Fruit fly (Drosophila melanogaster) whole organism, embryonic: ENCODE data around the gene CG7332.

ENCODE experiments used
- CG10147 ChIP-seq: fragments of 200-800 bp; sonication (Bioruptor generic); optimal IDR thresholded peaks from 2 replicates; lab custom pipeline; 2019; ENCODE audit warnings: missing biosample characterization, mild to moderate bottlenecking, missing genetic modification characterization, moderate library complexity
- CG10274 ChIP-seq: fragments of 200-800 bp; sonication (Bioruptor generic); optimal IDR thresholded peaks from 3 replicates; lab custom pipeline; 2017; ENCODE audit warnings: missing biosample characterization, mild to moderate bottlenecking, missing genetic modification characterization
- CG10543 ChIP-seq: fragments of 200-800 bp; sonication (Bioruptor generic); optimal IDR thresholded peaks from 3 replicates; lab custom pipeline; 2017; ENCODE audit warnings: missing biosample characterization, mild to moderate bottlenecking, missing genetic modification characterization, moderate library complexity
- CG13624 ChIP-seq: fragments of 200-800 bp; sonication (Bioruptor generic); optimal IDR thresholded peaks from 2 replicates; lab custom pipeline; 2016; ENCODE audit warnings: missing biosample characterization, missing genetic modification characterization
- CG13894 ChIP-seq: fragments of 200-800 bp; sonication (Bioruptor generic); optimal IDR thresholded peaks from 3 replicates; lab custom pipeline; 2018; ENCODE audit warnings: missing biosample characterization, mild to moderate bottlenecking, missing genetic modification characterization, moderate library complexity
- CG14667 ChIP-seq: fragments of 200-800 bp; sonication (Bioruptor generic); IDR thresholded peaks from 2 replicates; pipeline ENCODE4 v1.3.6; 2022; ENCODE audit warnings: missing biosample characterization, missing genetic modification characterization
- CG15269 ChIP-seq: fragments of 200-800 bp; sonication (Bioruptor generic); optimal IDR thresholded peaks from 2 replicates; lab custom pipeline; 2018; ENCODE audit warnings: missing biosample characterization, mild to moderate bottlenecking, missing genetic modification characterization, moderate library complexity
- CG17328 ChIP-seq: fragments of 200-800 bp; sonication (Bioruptor generic); IDR thresholded peaks from 2 replicates; pipeline ENCODE4 v1.3.6; 2022; ENCODE audit warnings: missing biosample characterization, missing genetic modification characterization
- CG1832 ChIP-seq: fragments of 200-800 bp; sonication (Bioruptor generic); optimal IDR thresholded peaks from 2 replicates; lab custom pipeline; 2017; ENCODE audit warnings: missing biosample characterization, mild to moderate bottlenecking, missing genetic modification characterization, inconsistent platforms
- CG18599 ChIP-seq: fragments of 200-800 bp; sonication (Bioruptor generic); optimal IDR thresholded peaks from 3 replicates; lab custom pipeline; 2017; ENCODE audit warnings: missing biosample characterization, missing genetic modification characterization, mild to moderate bottlenecking, moderate library complexity, missing genetic modification reagents
- CG30020 ChIP-seq: fragments of 200-800 bp; optimal IDR thresholded peaks from 2 replicates; lab custom pipeline; 2019; ENCODE audit warnings: missing biosample characterization, mild to moderate bottlenecking, missing genetic modification characterization, moderate library complexity
- CG31441 ChIP-seq: fragments of 200-800 bp; sonication (Bioruptor generic); IDR thresholded peaks from 2 replicates; pipeline ENCODE4 v1.3.6; 2022; ENCODE audit warnings: missing biosample characterization, missing genetic modification characterization
- CG3281 ChIP-seq: fragments of 200-800 bp; sonication (Bioruptor generic); optimal IDR thresholded peaks from 3 replicates; lab custom pipeline; 2017; ENCODE audit warnings: missing biosample characterization, mild to moderate bottlenecking, missing genetic modification characterization
- CG34376 ChIP-seq: fragments of 200-800 bp; sonication (Bioruptor generic); optimal IDR thresholded peaks from 2 replicates; lab custom pipeline; 2018; ENCODE audit warnings: missing biosample characterization, mild to moderate bottlenecking, missing genetic modification characterization
- CG4328 ChIP-seq: fragments of 200-800 bp; sonication (Bioruptor generic); optimal IDR thresholded peaks from 3 replicates; lab custom pipeline; 2017; ENCODE audit warnings: missing biosample characterization, missing genetic modification reagents, missing genetic modification characterization
- CG43689 ChIP-seq: fragments of 200-800 bp; sonication (Bioruptor generic); IDR thresholded peaks from 2 replicates; pipeline ENCODE4 v1.3.6; 2022; ENCODE audit warnings: missing biosample characterization, missing genetic modification characterization
- CG4854 ChIP-seq: fragments of 200-800 bp; sonication (Bioruptor generic); optimal IDR thresholded peaks from 2 replicates; lab custom pipeline; 2016; ENCODE audit warnings: missing biosample characterization, missing genetic modification characterization, inconsistent platforms
- CG6175 ChIP-seq: fragments of 200-800 bp; sonication (Bioruptor generic); IDR thresholded peaks from 3 replicates; pipeline ENCODE4 v1.3.6; 2022; ENCODE audit warnings: missing biosample characterization, missing genetic modification characterization
- CG7271 ChIP-seq: fragments of 200-800 bp; sonication (Bioruptor generic); optimal IDR thresholded peaks from 2 replicates; lab custom pipeline; 2018; ENCODE audit warnings: missing biosample characterization, mild to moderate bottlenecking, missing genetic modification characterization, moderate library complexity
- CG8478 ChIP-seq: fragments of >200 bp; optimal IDR thresholded peaks from 2 replicates; lab custom pipeline; 2018
- CG9215 ChIP-seq: fragments of 200-800 bp; sonication (Bioruptor generic); IDR thresholded peaks from 2 replicates; pipeline ENCODE4 v1.3.6; 2022; ENCODE audit warnings: missing biosample characterization, missing genetic modification characterization
- CG9876 ChIP-seq: fragments of 200-800 bp; sonication (Bioruptor generic); optimal IDR thresholded peaks from 2 replicates; lab custom pipeline; 2016; ENCODE audit warnings: missing biosample characterization, missing genetic modification characterization
- CoRest ChIP-seq: fragments of 200-800 bp; sonication (Bioruptor generic); optimal IDR thresholded peaks from 3 replicates; lab custom pipeline; 2018; ENCODE audit warnings: missing biosample characterization, mild to moderate bottlenecking, missing genetic modification characterization, moderate library complexity
- Dip3 ChIP-seq: fragments of 200-800 bp; sonication (Bioruptor generic); optimal IDR thresholded peaks from 3 replicates; lab custom pipeline; 2016; ENCODE audit warnings: missing biosample characterization, missing genetic modification characterization
- Ets97D ChIP-seq: fragments of 200-800 bp; sonication (Bioruptor generic); optimal IDR thresholded peaks from 3 replicates; lab custom pipeline; 2016; ENCODE audit warnings: missing biosample characterization, missing genetic modification characterization
- Gsc ChIP-seq: fragments of 200-800 bp; sonication (Bioruptor generic); IDR thresholded peaks from 2 replicates; pipeline ENCODE4 v1.3.6; 2022; ENCODE audit warnings: missing biosample characterization, missing genetic modification characterization
- Hand ChIP-seq: fragments of 200-800 bp; sonication (Bioruptor generic); optimal IDR thresholded peaks from 2 replicates; lab custom pipeline; 2017; ENCODE audit warnings: mild to moderate bottlenecking, missing biosample characterization, missing genetic modification reagents, missing genetic modification characterization
- Hr51 ChIP-seq, 2 experiments: fragments of 200-800 bp; sonication (Bioruptor generic); optimal IDR thresholded peaks; 2 replicates in 1 of 2; 3 replicates in 1 of 2; lab custom pipeline; 2016 to 2018; ENCODE audit warnings: missing biosample characterization in 2 of 2, missing genetic modification characterization in 2 of 2, mild to moderate bottlenecking in 1 of 2, moderate library complexity in 1 of 2
- Kr ChIP-seq: fragments of 200-800 bp; sonication (Bioruptor generic); optimal IDR thresholded peaks from 2 replicates; lab custom pipeline; 2017; ENCODE audit warnings: missing biosample characterization, mild to moderate bottlenecking, missing genetic modification characterization
- Med ChIP-seq: fragments of 200-800 bp; sonication (Bioruptor generic); peaks from one replicate; lab custom pipeline; 2016; ENCODE audit warnings: missing biosample characterization, missing genetic modification characterization, mild to moderate bottlenecking, inconsistent platforms, moderate library complexity
- NFAT ChIP-seq: fragments of 200-800 bp; sonication (Bioruptor generic); IDR thresholded peaks from 2 replicates; pipeline ENCODE4 v1.3.6; 2022; ENCODE audit warnings: missing biosample characterization, missing genetic modification characterization
- Usf ChIP-seq: fragments of 200-800 bp; sonication (Bioruptor generic); optimal IDR thresholded peaks from 2 replicates; lab custom pipeline; 2017; ENCODE audit warnings: missing genotype, missing biosample characterization, missing genetic modification characterization
- Xbp1 ChIP-seq: fragments of 200-800 bp; sonication (Bioruptor generic); optimal IDR thresholded peaks from 3 replicates; lab custom pipeline; 2016; ENCODE audit warnings: missing biosample characterization, mild to moderate bottlenecking, missing genetic modification characterization
- caup ChIP-seq: fragments of 200-800 bp; sonication (Bioruptor generic); optimal IDR thresholded peaks from 3 replicates; lab custom pipeline; 2017; ENCODE audit warnings: missing biosample characterization, mild to moderate bottlenecking, missing genetic modification characterization, moderate library complexity; ENCODE audit not compliant: severe bottlenecking
- dmrt11E ChIP-seq: fragments of 200-800 bp; sonication (Bioruptor generic); optimal IDR thresholded peaks from 3 replicates; lab custom pipeline; 2018; ENCODE audit warnings: missing biosample characterization, mild to moderate bottlenecking, missing genetic modification characterization, moderate library complexity
- dysf ChIP-seq: fragments of 200-800 bp; sonication (Bioruptor generic); IDR thresholded peaks from 3 replicates; pipeline ENCODE4 v1.3.6; 2022; ENCODE audit warnings: missing biosample characterization, missing genetic modification characterization
- fd96Cb ChIP-seq: fragments of 200-800 bp; sonication (Bioruptor generic); optimal IDR thresholded peaks from 2 replicates; lab custom pipeline; 2018; ENCODE audit warnings: missing biosample characterization, mild to moderate bottlenecking, missing genetic modification characterization, moderate library complexity
- gsb ChIP-seq: fragments of 200-800 bp; sonication (Bioruptor generic); IDR thresholded peaks from 2 replicates; pipeline ENCODE4 v1.3.6; 2022; ENCODE audit warnings: missing biosample characterization, missing genetic modification characterization
- hkb ChIP-seq, 2 experiments: fragments of 200-800 bp in 1 of 2; fragments of >200 bp in 1 of 2; sonication (Bioruptor generic) in 1 of 2; IDR thresholded peaks in 1 of 2; optimal IDR thresholded peaks in 1 of 2; 2 replicates each; pipeline versions ENCODE4 v1.3.6 to Lab custom; 2017 to 2022; ENCODE audit warnings: missing biosample characterization in 1 of 2, missing genetic modification characterization in 1 of 2
- lab ChIP-seq: fragments of 200-800 bp; sonication (Bioruptor generic); optimal IDR thresholded peaks from 3 replicates; lab custom pipeline; 2017; ENCODE audit warnings: missing biosample characterization, missing genetic modification characterization, mild to moderate bottlenecking, moderate library complexity, missing genetic modification reagents
- nerfin-1 ChIP-seq: fragments of 200-800 bp; sonication (Bioruptor generic); optimal IDR thresholded peaks from 3 replicates; lab custom pipeline; 2019; ENCODE audit warnings: missing biosample characterization, mild to moderate bottlenecking, missing genetic modification characterization, moderate library complexity
- nom ChIP-seq: fragments of 200-800 bp; sonication (Bioruptor generic); optimal IDR thresholded peaks from 2 replicates; lab custom pipeline; 2017; ENCODE audit warnings: missing biosample characterization, missing genetic modification characterization, mild to moderate bottlenecking, moderate library complexity, missing genetic modification reagents
- sens ChIP-seq: fragments of 200-800 bp; sonication (Bioruptor generic); peaks from one replicate; lab custom pipeline; 2016; ENCODE audit warnings: missing biosample characterization, missing genetic modification characterization
- tap ChIP-seq: fragments of 200-800 bp; optimal IDR thresholded peaks from 3 replicates; lab custom pipeline; 2019; ENCODE audit warnings: missing biosample characterization, mild to moderate bottlenecking, missing genetic modification characterization, moderate library complexity
- tgo ChIP-seq: fragments of 200-800 bp; sonication (Bioruptor generic); IDR thresholded peaks from 3 replicates; pipeline ENCODE4 v1.3.6; 2022; ENCODE audit warnings: missing biosample characterization, missing genetic modification characterization
- tin ChIP-seq: fragments of 200-800 bp; sonication (Bioruptor generic); optimal IDR thresholded peaks from 3 replicates; lab custom pipeline; 2016; ENCODE audit warnings: missing biosample characterization, missing genetic modification characterization
- tup ChIP-seq: fragments of 200-800 bp; sonication (Bioruptor generic); optimal IDR thresholded peaks from 2 replicates; lab custom pipeline; 2016; ENCODE audit warnings: missing biosample characterization, mild to moderate bottlenecking, missing genetic modification characterization, moderate library complexity
- vvl ChIP-seq: fragments of 200-800 bp; sonication (Bioruptor generic); IDR thresholded peaks from 2 replicates; pipeline ENCODE4 v1.3.6; 2022; ENCODE audit warnings: missing biosample characterization, missing genetic modification characterization
- yki ChIP-seq: fragments of >200 bp; optimal IDR thresholded peaks from 3 replicates; lab custom pipeline; 2018

CG7332 gene

DNA sequence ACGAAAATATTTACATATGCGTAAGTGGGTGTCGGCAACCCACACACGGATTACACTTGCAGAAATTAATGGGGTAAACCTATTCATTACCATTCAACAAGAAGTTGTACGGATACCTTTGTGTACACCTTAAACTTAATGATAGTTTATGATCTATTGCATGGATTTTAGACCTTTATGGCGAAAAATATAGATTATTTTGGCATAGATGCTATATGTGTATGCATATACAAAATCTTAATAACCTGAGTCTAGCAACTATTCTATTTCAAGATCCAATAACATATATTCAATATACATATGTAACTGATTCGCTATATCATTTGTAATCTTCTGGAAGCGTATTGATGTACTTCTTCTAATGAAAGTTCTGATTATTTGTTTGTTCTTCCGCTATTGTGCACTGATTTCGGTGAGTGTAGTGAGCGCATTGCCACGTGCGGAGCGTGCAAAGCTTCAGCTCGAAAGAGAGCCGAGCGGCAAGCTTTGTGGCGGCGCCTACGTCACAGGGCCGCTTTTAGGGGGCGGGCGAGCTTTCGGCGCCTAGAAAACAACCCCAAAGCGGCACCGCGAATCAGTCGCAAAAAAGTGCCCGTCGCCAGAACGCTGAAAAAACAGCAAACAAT lies 15.6 kb downstream of the CG7332 start, which contains the start of gene CG7378 (continued):
- TF ChIP-seq Ets97D (GFP tag; lab: Kevin White, UChicago) (peak; percentile 25), CG4328 (GFP tag; lab: Kevin White, UChicago) (peak; percentile 23), CG31441 (GFP tag; lab: Robert Waterston, UW) (peak; percentile 47), CG10147 (GFP tag; lab: Kevin White, UChicago) (peak; percentile 61), caup (GFP tag; lab: Kevin White, UChicago) (peak; percentile 40), CG10274 (GFP tag; lab: Kevin White, UChicago) (peak; percentile 48), CG17328 (GFP tag; lab: Robert Waterston, UW) (no peak), gsb (GFP tag; lab: Robert Waterston, UW) (no peak), Med (peak; percentile 82), Hr51 (GFP tag; optimal IDR thresholded peaks at IDR 0.05; lab: Kevin White, UChicago) (peak in 1 of 2 experiments; percentile 44), tap (no peak), CG34376 (GFP tag; lab: Kevin White, UChicago) (peak; percentile 26), CG10543 (GFP tag; lab: Kevin White, UChicago) (peak; percentile 26), sens (GFP tag; lab: Kevin White, UChicago) (peak; percentile 90), CG13624 (GFP tag; lab: Kevin White, UChicago) (peak; percentile 10), nom (no peak), CG15269 (tag; lab: Kevin White, UChicago) (peak; percentile 28), dmrt11E (tag; lab: Kevin White, UChicago) (no peak), NFAT (GFP tag; lab: Robert Waterston, UW) (no peak), CG1832 (GFP tag; lab: Kevin White, UChicago) (no peak), lab (GFP tag; lab: Kevin White, UChicago) (peak; percentile 41), CG3281 (peak; percentile 53), vvl (GFP tag; lab: Robert Waterston, UW) (peak; percentile 53; the same call in 1 of the 2 replicates), CG30020 (no peak), Kr (GFP tag; lab: Kevin White, UChicago) (no peak), CoRest (tag; lab: Kevin White, UChicago) (peak; percentile 47), CG13894 (no peak), Hand (GFP tag; lab: Kevin White, UChicago) (no peak), CG8478 (no peak), Xbp1 (peak; percentile 21), CG43689 (GFP tag; lab: Robert Waterston, UW) (no peak), Usf (no peak), CG14667 (GFP tag; lab: Robert Waterston, UW) (no peak), CG6175 (GFP tag; lab: Robert Waterston, UW) (0 out of 3 replicates have a peak, but pooled peaks have one; percentile 25), tup (peak; percentile 7), Gsc (GFP tag; lab: Robert Waterston, UW) (no peak), fd96Cb (tag; lab: Kevin White, UChicago) (peak; percentile 3), CG18599 (GFP tag; lab: Kevin White, UChicago) (peak; percentile 55), hkb (optimal IDR thresholded peaks at IDR 0.05; lab: Kevin White, UChicago) (no peak), hkb (GFP tag; IDR thresholded peaks at IDR 0.05; lab: Robert Waterston, UW) (0 out of 2 replicates have a peak, but pooled peaks have one; percentile 16), yki (no peak), dysf (GFP tag; lab: Robert Waterston, UW) (peak; percentile 57; the same call in 1 of the 3 replicates), CG9876 (GFP tag; lab: Kevin White, UChicago) (no peak), CG4854 (peak; percentile 16), CG9215 (GFP tag; lab: Robert Waterston, UW) (peak; percentile 34; the same call in 1 of the 2 replicates), CG7271 (no peak), tin (peak; percentile 28), nerfin-1 (tag; lab: Kevin White, UChicago) (peak; percentile 19), Dip3 (no peak), tgo (GFP tag; lab: Robert Waterston, UW) (peak; percentile 25; the same call in 1 of the 3 replicates)
